Worm (Caenorhabditis elegans) whole organism, early embryonic: Measurements from ENCODE around the gene Y39A3A.2.

ENCODE experiments used
- ama-1 ChIP-seq: fragments of 150-350 bp; optimal IDR thresholded peaks from 2 replicates; lab custom pipeline; 2014
- hmg-4 ChIP-seq: fragments of 200-800 bp; sonication (Bioruptor generic); optimal IDR thresholded peaks from 2 replicates; lab custom pipeline; 2018; ENCODE audit warnings: mild to moderate bottlenecking, missing genetic modification characterization, missing compliant biosample characterization
- tbx-37 ChIP-seq: fragments of 200-800 bp; sonication (Bioruptor generic); conservative IDR thresholded peaks from 2 replicates; pipeline ENCODE4 v1.3.6; 2022; ENCODE audit warnings: missing genetic modification reagents, missing genetic modification characterization, missing compliant biosample characterization

ce11 chrIII:2054084-2054483 lies 3.4 kb downstream of the Y39A3A.2 start, which contains the start of gene M01E10.3:
- TF ChIP-seq hmg-4 (no peak), ama-1 (lab: Kevin White, UChicago) (no peak), tbx-37 (no peak)
